Worm (Caenorhabditis elegans) whole organism, young adult: ENCODE results near the gene ZC204.6.
"Not testable (repeated sequence)": the region's sequence is repeated elsewhere in the genome, so short reads cannot be mapped to it uniquely, and the experiment has no call there.

Source experiments
- F22D6.2 ChIP-seq: sonication (generic microtip); optimal IDR thresholded peaks from 2 replicates; lab custom pipeline; 2016; ENCODE audit warnings: mild to moderate bottlenecking, missing genetic modification characterization, missing compliant biosample characterization
- ama-1 ChIP-seq, 3 experiments: fragments of 150-350 bp in 1 of 3; sonication (generic microtip) in 2 of 3; optimal IDR thresholded peaks; 2 replicates each; lab custom pipeline; 2014 to 2018; ENCODE audit warnings: missing biosample characterization in 2 of 3, missing genetic modification characterization in 2 of 3, missing genetic modification reagents in 2 of 3
- aptf-3 ChIP-seq: fragments of 200-800 bp; sonication (Bioruptor generic); IDR thresholded peaks from 2 replicates; pipeline ENCODE4 v1.3.6; 2022; ENCODE audit warnings: missing genetic modification characterization, missing compliant biosample characterization
- ceh-27 ChIP-seq: fragments of 200-800 bp; sonication (Bioruptor generic); optimal IDR thresholded peaks from 2 replicates; lab custom pipeline; 2018; ENCODE audit warnings: mild to moderate bottlenecking, missing genetic modification characterization, moderate library complexity, missing compliant biosample characterization
- madf-8 ChIP-seq: fragments of 200-800 bp; sonication (Bioruptor generic); conservative IDR thresholded peaks from 2 replicates; pipeline ENCODE4 v1.3.6; 2022; ENCODE audit warnings: missing genetic modification reagents, missing genetic modification characterization, missing compliant biosample characterization
- nhr-120 ChIP-seq: fragments of 200-800 bp; sonication (Bioruptor generic); IDR thresholded peaks from 2 replicates; pipeline ENCODE4 v1.3.6; 2022; ENCODE audit warnings: missing genetic modification characterization, missing compliant biosample characterization
- sptf-2 ChIP-seq: fragments of 200-800 bp; sonication (Bioruptor generic); optimal IDR thresholded peaks from 2 replicates; lab custom pipeline; 2018; ENCODE audit warnings: mild to moderate bottlenecking, missing genetic modification characterization, missing compliant biosample characterization
- tbx-9 ChIP-seq: sonication (generic microtip); optimal IDR thresholded peaks from 2 replicates; lab custom pipeline; 2016; ENCODE audit warnings: borderline replicate concordance, missing genetic modification characterization, inconsistent platforms, missing compliant biosample characterization
- unc-130 ChIP-seq: sonication (generic microtip); optimal IDR thresholded peaks from 2 replicates; lab custom pipeline; 2016; ENCODE audit warnings: missing genetic modification reagents, missing genetic modification characterization, missing compliant biosample characterization

DNA sequence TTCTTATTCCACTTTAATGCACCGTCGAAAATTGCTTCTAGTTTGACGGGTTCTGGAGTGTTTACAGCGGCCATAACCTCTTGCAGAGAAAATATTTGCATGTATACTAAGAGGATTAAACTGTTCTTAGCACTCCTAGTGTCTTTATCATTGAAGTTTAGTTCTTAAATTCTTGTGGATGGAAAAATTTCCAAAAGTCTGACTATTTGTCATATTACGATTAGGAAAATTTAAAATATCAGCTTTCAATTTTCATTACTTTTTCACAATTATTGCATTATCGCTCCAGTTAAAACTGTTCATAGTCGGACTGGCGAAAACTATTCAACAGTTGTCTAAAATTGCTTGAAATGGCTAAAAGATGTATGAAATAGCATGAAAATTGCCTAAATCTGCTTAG, 16.3 kb upstream of the ZC204.6 start, which contains the start of gene ZC204.13:
- TF ChIP-seq F22D6.2 (tag; lab: Kevin White, UChicago); tbx-9 (tag; lab: Kevin White, UChicago); madf-8 (GFP tag; lab: Robert Waterston, UW); nhr-120 (GFP tag; lab: Robert Waterston, UW); sptf-2; unc-130; ceh-27; ama-1 (optimal IDR thresholded peaks at IDR 0.05; lab: Kevin White, UChicago); ama-1 (GFP tag; optimal IDR thresholded peaks at IDR 0.05; lab: Kevin White, UChicago); aptf-3 (GFP tag; lab: Robert Waterston, UW): not testable (repeated sequence)
